Worm (Caenorhabditis elegans) whole organism, L4/young adult: ENCODE data around the gene tofu-6.

ENCODE experiments used
- dao-5 ChIP-seq: sonication (generic microtip); optimal IDR thresholded peaks from 2 replicates; lab custom pipeline; 2016; ENCODE audit warnings: missing genotype, missing genetic modification characterization, moderate library complexity, missing compliant biosample characterization
- him-1 ChIP-seq: sonication (generic microtip); optimal IDR thresholded peaks from 2 replicates; lab custom pipeline; 2016; ENCODE audit warnings: missing genotype, missing genetic modification reagents, missing genetic modification characterization, missing compliant biosample characterization

- TF ChIP-seq him-1 (tag; lab: Kevin White, UChicago) (no peak), dao-5 (tag; lab: Kevin White, UChicago) (no peak)
Measured at ce11 chrII:5455650-5456355, 34.8 kb downstream of the tofu-6 start, which contains the start of gene daz-1.
